Fruit fly (Drosophila melanogaster) whole organism, embryonic: ENCODE results near the gene CG17768.

Experiments
- Atf-2 ChIP-seq: fragments of 200-800 bp; sonication (Bioruptor generic); optimal IDR thresholded peaks from 2 replicates; lab custom pipeline; 2016; ENCODE audit warnings: missing biosample characterization, missing genetic modification characterization
- Atf3 ChIP-seq: fragments of 200-800 bp; sonication (Bioruptor generic); optimal IDR thresholded peaks from 3 replicates; lab custom pipeline; 2016; ENCODE audit warnings: missing biosample characterization, missing genetic modification characterization
- Bteb2 ChIP-seq: fragments of 200-800 bp; sonication (Bioruptor generic); optimal IDR thresholded peaks from 2 replicates; lab custom pipeline; 2016; ENCODE audit warnings: missing biosample characterization, missing genetic modification characterization
- CG10147 ChIP-seq: fragments of 200-800 bp; sonication (Bioruptor generic); optimal IDR thresholded peaks from 2 replicates; lab custom pipeline; 2019; ENCODE audit warnings: missing biosample characterization, mild to moderate bottlenecking, missing genetic modification characterization, moderate library complexity
- CG10267 ChIP-seq: fragments of 200-800 bp; sonication (Bioruptor generic); optimal IDR thresholded peaks from 2 replicates; lab custom pipeline; 2018; ENCODE audit warnings: missing biosample characterization, mild to moderate bottlenecking, missing genetic modification characterization, moderate library complexity
- CG10654 ChIP-seq: fragments of 200-800 bp; sonication (Bioruptor generic); optimal IDR thresholded peaks from 2 replicates; lab custom pipeline; 2016; ENCODE audit warnings: missing biosample characterization, missing genetic modification characterization
- CG11456 ChIP-seq: fragments of 200-800 bp; sonication (Bioruptor generic); IDR thresholded peaks from 3 replicates; pipeline ENCODE4 v1.3.6; 2022; ENCODE audit warnings: missing biosample characterization, missing genetic modification characterization
- CG12071 ChIP-seq: fragments of 200-800 bp; sonication (Bioruptor generic); optimal IDR thresholded peaks from 3 replicates; lab custom pipeline; 2018; ENCODE audit warnings: missing biosample characterization, mild to moderate bottlenecking, missing genetic modification characterization
- CG12104 ChIP-seq: fragments of 200-800 bp; sonication (Bioruptor generic); optimal IDR thresholded peaks from 3 replicates; lab custom pipeline; 2016; ENCODE audit warnings: missing biosample characterization, missing genetic modification characterization
- CG12155 ChIP-seq: fragments of 200-800 bp; sonication (Bioruptor generic); optimal IDR thresholded peaks from 3 replicates; lab custom pipeline; 2016; ENCODE audit warnings: missing biosample characterization, missing genetic modification characterization
- CG16813 ChIP-seq: fragments of 200-800 bp; sonication (Bioruptor generic); IDR thresholded peaks from 3 replicates; pipeline ENCODE4 v1.3.6; 2022; ENCODE audit warnings: missing biosample characterization, missing genetic modification characterization; ENCODE audit not compliant: partially characterized antibody
- CG2199 ChIP-seq: fragments of 200-800 bp; sonication (Bioruptor generic); IDR thresholded peaks from 3 replicates; pipeline ENCODE4 v1.3.6; 2022; ENCODE audit warnings: missing biosample characterization, missing genetic modification characterization
- CG2712 ChIP-seq: fragments of 200-800 bp; optimal IDR thresholded peaks from 3 replicates; lab custom pipeline; 2019; ENCODE audit warnings: missing biosample characterization, mild to moderate bottlenecking, missing genetic modification characterization, moderate library complexity
- CG30403 ChIP-seq: fragments of 200-800 bp; sonication (Bioruptor generic); optimal IDR thresholded peaks from 3 replicates; lab custom pipeline; 2016; ENCODE audit warnings: missing biosample characterization, missing genetic modification characterization
- CG4404 ChIP-seq: fragments of 200-800 bp; sonication (Bioruptor generic); IDR thresholded peaks from 2 replicates; pipeline ENCODE4 v1.3.6; 2022; ENCODE audit warnings: missing biosample characterization, missing genetic modification characterization
- CG6654 ChIP-seq: fragments of 200-800 bp; sonication (Bioruptor generic); optimal IDR thresholded peaks from 2 replicates; lab custom pipeline; 2017; ENCODE audit warnings: missing biosample characterization, mild to moderate bottlenecking, missing genetic modification characterization
- CG6765 ChIP-seq: fragments of 200-800 bp; sonication (Bioruptor generic); optimal IDR thresholded peaks from 3 replicates; lab custom pipeline; 2017; ENCODE audit warnings: missing biosample characterization, mild to moderate bottlenecking, missing genetic modification characterization
- CG7963 ChIP-seq: fragments of 200-800 bp; sonication (Bioruptor generic); IDR thresholded peaks from 3 replicates; pipeline ENCODE4 v1.3.6; 2022; ENCODE audit warnings: missing biosample characterization, missing genetic modification characterization; ENCODE audit not compliant: partially characterized antibody
- CG8478 ChIP-seq: fragments of >200 bp; optimal IDR thresholded peaks from 2 replicates; lab custom pipeline; 2018
- CoRest ChIP-seq: fragments of 200-800 bp; sonication (Bioruptor generic); optimal IDR thresholded peaks from 3 replicates; lab custom pipeline; 2018; ENCODE audit warnings: missing biosample characterization, mild to moderate bottlenecking, missing genetic modification characterization, moderate library complexity
- Dad ChIP-seq: fragments of 200-800 bp; sonication (Bioruptor generic); optimal IDR thresholded peaks from 3 replicates; lab custom pipeline; 2016; ENCODE audit warnings: missing biosample characterization, missing genetic modification characterization
- Dll ChIP-seq: fragments of 200-800 bp; sonication (Bioruptor generic); IDR thresholded peaks from 4 replicates; pipeline ENCODE4 v1.3.6; 2022; ENCODE audit warnings: missing biosample characterization, missing genetic modification characterization; ENCODE audit not compliant: partially characterized antibody
- Ets97D ChIP-seq: fragments of 200-800 bp; sonication (Bioruptor generic); optimal IDR thresholded peaks from 3 replicates; lab custom pipeline; 2016; ENCODE audit warnings: missing biosample characterization, missing genetic modification characterization
- HLH4C ChIP-seq: fragments of 200-800 bp; sonication (Bioruptor generic); IDR thresholded peaks from 3 replicates; pipeline ENCODE4 v1.3.6; 2022; ENCODE audit warnings: missing biosample characterization, missing genetic modification characterization; ENCODE audit not compliant: partially characterized antibody
- Hand ChIP-seq: fragments of 200-800 bp; sonication (Bioruptor generic); optimal IDR thresholded peaks from 2 replicates; lab custom pipeline; 2017; ENCODE audit warnings: mild to moderate bottlenecking, missing biosample characterization, missing genetic modification reagents, missing genetic modification characterization
- Hr3 ChIP-seq: fragments of 200-800 bp; sonication (Bioruptor generic); optimal IDR thresholded peaks from 3 replicates; lab custom pipeline; 2016; ENCODE audit warnings: missing biosample characterization, missing genetic modification characterization
- Lpt ChIP-seq: fragments of >200 bp; optimal IDR thresholded peaks from 2 replicates; lab custom pipeline; 2018; ENCODE audit warnings: missing biosample characterization, missing genetic modification characterization
- MESR4 ChIP-seq: fragments of 200-800 bp; sonication (Bioruptor generic); optimal IDR thresholded peaks from 2 replicates; lab custom pipeline; 2018; ENCODE audit warnings: missing biosample characterization, mild to moderate bottlenecking, missing genetic modification characterization, moderate library complexity
- Mes4 ChIP-seq: fragments of 200-800 bp; sonication (Bioruptor generic); optimal IDR thresholded peaks from 2 replicates; lab custom pipeline; 2016; ENCODE audit warnings: missing biosample characterization, missing genetic modification characterization
- Neu2 ChIP-seq: fragments of 200-800 bp; sonication (Bioruptor generic); optimal IDR thresholded peaks from 3 replicates; lab custom pipeline; 2016; ENCODE audit warnings: missing biosample characterization, missing genetic modification characterization, borderline replicate concordance
- Nf-YC ChIP-seq: fragments of 200-800 bp; optimal IDR thresholded peaks from 3 replicates; lab custom pipeline; 2019; ENCODE audit warnings: missing biosample characterization, mild to moderate bottlenecking, missing genetic modification characterization, moderate library complexity
- Opbp ChIP-seq: fragments of 200-800 bp; sonication (Bioruptor generic); IDR thresholded peaks from 3 replicates; pipeline ENCODE4 v1.3.6; 2022; ENCODE audit warnings: missing biosample characterization, missing genetic modification characterization; ENCODE audit not compliant: partially characterized antibody
- Poxn ChIP-seq: fragments of 200-800 bp; sonication (Bioruptor generic); IDR thresholded peaks from 2 replicates; pipeline ENCODE4 v1.3.6; 2022; ENCODE audit warnings: missing biosample characterization, missing genetic modification characterization
- Stat92E ChIP-seq, 3 experiments: fragments of >200 bp in 2 of 3; fragments of 200-800 bp in 1 of 3; sonication (Bioruptor generic) in 1 of 3; optimal IDR thresholded peaks; 2 replicates each; lab custom pipeline; 2017 to 2019; ENCODE audit warnings: missing biosample characterization in 3 of 3, missing genetic modification characterization in 3 of 3, mild to moderate bottlenecking in 1 of 3, moderate library complexity in 1 of 3
- Xbp1 ChIP-seq: fragments of 200-800 bp; sonication (Bioruptor generic); optimal IDR thresholded peaks from 3 replicates; lab custom pipeline; 2016; ENCODE audit warnings: missing biosample characterization, mild to moderate bottlenecking, missing genetic modification characterization
- crc ChIP-seq: fragments of 200-800 bp; sonication (Bioruptor generic); optimal IDR thresholded peaks from 2 replicates; lab custom pipeline; 2016; ENCODE audit warnings: missing biosample characterization, missing genetic modification characterization
- en ChIP-seq: fragments of 200-800 bp; sonication (Bioruptor generic); optimal IDR thresholded peaks from 2 replicates; lab custom pipeline; 2016; ENCODE audit warnings: missing biosample characterization, missing genetic modification characterization
- eve ChIP-seq, 2 experiments: fragments of >200 bp; optimal IDR thresholded peaks; 2 replicates each; lab custom pipeline; 2017; ENCODE audit warnings: missing biosample characterization in 2 of 2, missing genetic modification characterization in 2 of 2
- fu2 ChIP-seq: fragments of 200-800 bp; sonication (Bioruptor generic); optimal IDR thresholded peaks from 2 replicates; lab custom pipeline; 2016; ENCODE audit warnings: missing biosample characterization, missing genetic modification characterization
- gem ChIP-seq: fragments of 200-800 bp; sonication (Bioruptor generic); optimal IDR thresholded peaks from 2 replicates; lab custom pipeline; 2019; ENCODE audit warnings: missing biosample characterization, mild to moderate bottlenecking, missing genetic modification characterization, moderate library complexity
- gfzf ChIP-seq: fragments of 200-800 bp; sonication (Bioruptor generic); optimal IDR thresholded peaks from 2 replicates; lab custom pipeline; 2016; ENCODE audit warnings: missing biosample characterization, mild to moderate bottlenecking, missing genetic modification characterization, moderate library complexity
- gsb-n ChIP-seq: fragments of 200-800 bp; sonication (Bioruptor generic); optimal IDR thresholded peaks from 3 replicates; lab custom pipeline; 2018; ENCODE audit warnings: missing biosample characterization, mild to moderate bottlenecking, missing genetic modification characterization
- gt ChIP-seq: fragments of 200-800 bp; sonication (Bioruptor generic); IDR thresholded peaks from 2 replicates; pipeline ENCODE4 v1.3.6; 2022; ENCODE audit warnings: missing biosample characterization, missing genetic modification characterization
- kni ChIP-seq: fragments of 200-800 bp; sonication (Bioruptor generic); optimal IDR thresholded peaks from 3 replicates; lab custom pipeline; 2017; ENCODE audit warnings: mild to moderate bottlenecking, missing biosample characterization, missing genetic modification reagents, missing genetic modification characterization
- nau ChIP-seq: fragments of 200-800 bp; sonication (Bioruptor generic); optimal IDR thresholded peaks from 3 replicates; lab custom pipeline; 2017; ENCODE audit warnings: missing biosample characterization, mild to moderate bottlenecking, missing genetic modification characterization, missing genetic modification reagents
- peb ChIP-seq: fragments of 200-800 bp; sonication (Bioruptor generic); IDR thresholded peaks from 2 replicates; pipeline ENCODE4 v1.3.6; 2022; ENCODE audit warnings: missing biosample characterization, missing genetic modification characterization
- row ChIP-seq: fragments of 200-800 bp; sonication (Bioruptor generic); IDR thresholded peaks from 3 replicates; pipeline ENCODE4 v1.3.6; 2022; ENCODE audit warnings: missing biosample characterization, missing genetic modification characterization
- trem ChIP-seq: fragments of 200-800 bp; optimal IDR thresholded peaks from 3 replicates; lab custom pipeline; 2019; ENCODE audit warnings: missing biosample characterization, mild to moderate bottlenecking, missing genetic modification characterization, moderate library complexity
- unc-4 ChIP-seq: fragments of 200-800 bp; sonication (Bioruptor generic); IDR thresholded peaks from 2 replicates; pipeline ENCODE4 v1.3.6; 2022; ENCODE audit warnings: missing biosample characterization, missing genetic modification characterization; ENCODE audit not compliant: partially characterized antibody
- vvl ChIP-seq: fragments of 200-800 bp; sonication (Bioruptor generic); IDR thresholded peaks from 2 replicates; pipeline ENCODE4 v1.3.6; 2022; ENCODE audit warnings: missing biosample characterization, missing genetic modification characterization

CG17768 gene

DNA sequence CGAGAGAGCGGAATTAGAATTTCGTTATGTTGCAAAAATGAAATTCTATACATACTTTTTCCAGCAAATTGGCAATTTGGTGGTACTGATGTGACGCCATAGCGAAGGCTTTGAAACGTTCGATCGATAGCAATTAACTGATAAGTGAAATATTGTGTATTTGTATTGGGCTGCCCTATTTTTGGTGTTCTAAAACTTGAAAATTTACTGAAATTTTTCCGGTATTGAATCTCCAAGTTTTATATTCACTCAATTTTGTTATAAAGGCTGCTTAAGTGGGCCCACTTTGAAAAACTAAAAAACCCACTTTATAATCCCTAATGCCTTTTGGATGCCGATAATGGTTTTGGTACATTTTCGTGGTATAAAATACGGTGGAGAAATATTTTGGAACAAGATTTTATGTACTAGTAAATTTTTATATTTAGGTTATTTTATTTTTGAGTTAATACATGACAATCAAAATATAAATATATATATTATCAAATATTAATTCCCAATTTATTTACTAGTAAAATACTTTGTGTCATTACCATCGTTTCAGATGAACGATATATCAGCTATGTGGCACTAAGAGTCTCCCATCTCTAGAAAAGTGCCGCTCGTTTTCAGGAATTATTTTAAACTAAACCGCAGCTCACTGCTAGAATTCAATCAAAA lies 42.5 kb downstream of the CG17768 start, which contains the start of the genes Cand1 and pim (continued):
- TF ChIP-seq HLH4C (GFP tag; lab: Robert Waterston, UW) = peak; percentile 54; the same call in 1 of the 3 replicates
- TF ChIP-seq Stat92E (GFP tag; optimal IDR thresholded peaks at IDR 0.05; lab: Kevin White, UChicago) = no peak
- peak; percentile 78 for TF ChIP-seq gfzf (GFP tag; lab: Kevin White, UChicago)
- no peak for TF ChIP-seq Bteb2 (GFP tag; lab: Kevin White, UChicago)
- peak; percentile 10 for TF ChIP-seq Xbp1 (GFP tag; lab: Kevin White, UChicago)
- peak; percentile 36; the same call in 1 of the 3 replicates for TF ChIP-seq CG7963 (GFP tag; lab: Robert Waterston, UW)
- no peak for TF ChIP-seq Ets97D
- TF ChIP-seq Lpt (GFP tag; lab: Kevin White, UChicago) = no peak
- TF ChIP-seq Mes4 (GFP tag; lab: Kevin White, UChicago) = no peak
- no peak for TF ChIP-seq fu2 (GFP tag; lab: Kevin White, UChicago)
- no peak for TF ChIP-seq Atf3 (GFP tag; lab: Kevin White, UChicago)
- no peak for TF ChIP-seq CG10654
- TF ChIP-seq CG11456 (GFP tag; lab: Robert Waterston, UW) = no peak
- TF ChIP-seq Neu2 (GFP tag; lab: Kevin White, UChicago) = no peak
- TF ChIP-seq Opbp = no peak; the same call in 2 of the 3 replicates
- TF ChIP-seq CG10267 (tag; lab: Kevin White, UChicago) = peak; percentile 54
- TF ChIP-seq CG10147 (GFP tag; lab: Kevin White, UChicago) = peak; percentile 25
- peak; percentile 65 for TF ChIP-seq Nf-YC (tag; lab: Kevin White, UChicago)
- TF ChIP-seq CG2199 (GFP tag; lab: Robert Waterston, UW) = no peak
- TF ChIP-seq Atf-2 (GFP tag; lab: Kevin White, UChicago) = no peak
- peak; percentile 78 for TF ChIP-seq row (GFP tag; lab: Robert Waterston, UW)
- peak; percentile 63 for TF ChIP-seq CG2712 (tag; lab: Kevin White, UChicago)
- no peak for TF ChIP-seq vvl (GFP tag; lab: Robert Waterston, UW)
- TF ChIP-seq unc-4 (GFP tag; lab: Robert Waterston, UW) = peak; percentile 73
- no peak for TF ChIP-seq Poxn (GFP tag; lab: Robert Waterston, UW)
- no peak for TF ChIP-seq CG12104 (GFP tag; lab: Kevin White, UChicago)
- TF ChIP-seq eve (GFP tag; optimal IDR thresholded peaks at IDR 0.05; lab: Kevin White, UChicago) = no peak
- TF ChIP-seq Hand (GFP tag; lab: Kevin White, UChicago) = no peak
- TF ChIP-seq CG16813 (GFP tag; lab: Robert Waterston, UW) = peak; percentile 70
- TF ChIP-seq MESR4 (GFP tag; lab: Kevin White, UChicago) = peak; percentile 57
- TF ChIP-seq crc = no peak
- peak; percentile 3 for TF ChIP-seq CG30403 (GFP tag; lab: Kevin White, UChicago)
- no peak for TF ChIP-seq CG4404
- TF ChIP-seq nau = no peak
- peak; percentile 59 for TF ChIP-seq CoRest (tag; lab: Kevin White, UChicago)
- no peak for TF ChIP-seq en (GFP tag; lab: Kevin White, UChicago)
- no peak for TF ChIP-seq gt (GFP tag; lab: Robert Waterston, UW)
- TF ChIP-seq Dll (GFP tag; lab: Robert Waterston, UW) = peak; percentile 76
- TF ChIP-seq, all 482 proteins: peak for 80

DNA sequence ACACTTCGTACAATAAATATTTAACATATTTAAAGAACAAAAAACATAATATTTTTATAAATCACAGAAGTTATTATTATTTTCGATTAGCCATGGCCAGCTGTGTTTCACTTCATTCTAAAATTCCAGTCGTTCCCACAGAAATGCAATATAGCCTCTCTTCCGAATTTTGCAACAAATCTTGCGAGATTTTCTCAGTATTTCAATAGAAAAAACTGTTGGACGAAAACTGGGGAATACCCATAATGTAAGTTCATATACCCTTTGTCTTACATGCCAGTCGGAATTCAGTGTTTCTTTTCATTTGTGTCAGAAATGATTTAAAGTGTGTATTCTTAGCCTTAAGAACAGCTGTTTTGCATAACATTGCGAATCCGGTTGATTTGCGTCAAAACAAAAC lies 48.5 kb downstream of the CG17768 start, which contains the start of the genes CtsL4 and ClpP:
TSS of gene CtsL4 (minus strand) at position 90 of the 400 bp plus-strand sequence.
TSS of gene ClpP (plus strand) at position 288 of the 400 bp plus-strand sequence.
- TF ChIP-seq Hand (GFP tag; lab: Kevin White, UChicago) = no peak
- TF ChIP-seq CG8478 = no peak
- TF ChIP-seq CG12155 (GFP tag; lab: Kevin White, UChicago) = peak; percentile 32
- no peak for TF ChIP-seq CG12071 (GFP tag; lab: Kevin White, UChicago)
- TF ChIP-seq kni = no peak
- no peak for TF ChIP-seq Dad
- no peak for TF ChIP-seq gsb-n
- TF ChIP-seq vvl (GFP tag; lab: Robert Waterston, UW) = peak; percentile 74
- no peak for TF ChIP-seq peb (GFP tag; lab: Robert Waterston, UW)
- TF ChIP-seq Hr3 (GFP tag; lab: Kevin White, UChicago) = peak; percentile 51
- no peak for TF ChIP-seq gem (tag; lab: Kevin White, UChicago)
- no peak for TF ChIP-seq CG6654 (GFP tag; lab: Kevin White, UChicago)
- peak; percentile 46 for TF ChIP-seq trem
- no peak for TF ChIP-seq CG6765 (GFP tag; lab: Kevin White, UChicago)
